Fruit fly (Drosophila melanogaster): ENCODE measurements around the gene CG42337.

- TF ChIP-seq CG12605 (GFP tag; IDR thresholded peaks at IDR 0.05), result no peak
- no peak for TF ChIP-seq rn (GFP tag; IDR thresholded peaks at IDR 0.05)
- TF ChIP-seq gl (tag; optimal IDR thresholded peaks at IDR 0.05), result no peak
- TF ChIP-seq CG10348 (GFP tag; IDR thresholded peaks at IDR 0.05), result no peak
- TF ChIP-seq fd96Ca (GFP tag; IDR thresholded peaks at IDR 0.05), result no peak
- no peak for TF ChIP-seq Pif1B (GFP tag; optimal IDR thresholded peaks at IDR 0.05)
- no peak for TF ChIP-seq CG32121 (GFP tag; IDR thresholded peaks at IDR 0.05)
- TF ChIP-seq CG15710 (tag; optimal IDR thresholded peaks at IDR 0.05), result no peak
These were observed 11.7 kb upstream of the CG42337 start for dm6 chr3L:21204581-21205495.

Measured in whole organism, pupa.